Worm (Caenorhabditis elegans) whole organism, midembryonic: ENCODE measurements around the gene mpst-4.
"Not testable (repeated sequence)": the region's sequence is repeated elsewhere in the genome, so short reads cannot be mapped to it uniquely, and the experiment has no call there.

Experiments used
- T22C8.4 ChIP-seq: fragments of 200-800 bp; sonication (Bioruptor generic); IDR thresholded peaks from 2 replicates; pipeline ENCODE4 v1.3.6; 2022; ENCODE audit warnings: missing genetic modification characterization, missing compliant biosample characterization
- cog-1 ChIP-seq: sonication (generic microtip); optimal IDR thresholded peaks from 2 replicates; lab custom pipeline; 2016; ENCODE audit warnings: missing genetic modification characterization, missing compliant biosample characterization
- flt-1 ChIP-seq: fragments of 200-800 bp; sonication (Bioruptor generic); IDR thresholded peaks from 2 replicates; pipeline ENCODE4 v1.3.6; 2022; ENCODE audit warnings: missing genetic modification characterization, missing compliant biosample characterization
- klf-2 ChIP-seq: fragments of 200-800 bp; sonication (Bioruptor generic); conservative IDR thresholded peaks from 2 replicates; pipeline ENCODE4 v1.3.6; 2022; ENCODE audit warnings: missing genetic modification reagents, missing genetic modification characterization, missing compliant biosample characterization
- med-1 ChIP-seq: sonication (generic microtip); optimal IDR thresholded peaks from 2 replicates; lab custom pipeline; 2017; ENCODE audit warnings: missing genetic modification characterization, mild to moderate bottlenecking, missing compliant biosample characterization, antibody characterized with exemption, missing genetic modification reagents; ENCODE audit not compliant: insufficient read depth
- ref-1 ChIP-seq: fragments of 200-800 bp; sonication (Bioruptor generic); conservative IDR thresholded peaks from 2 replicates; pipeline ENCODE4 v1.3.6; 2022; ENCODE audit warnings: missing genetic modification reagents, missing genetic modification characterization, missing compliant biosample characterization
- tab-1 ChIP-seq: fragments of 200-800 bp; sonication (Bioruptor generic); IDR thresholded peaks from 2 replicates; pipeline ENCODE4 v1.3.6; 2022; ENCODE audit warnings: missing genetic modification characterization, missing compliant biosample characterization
- ztf-23 ChIP-seq: fragments of 200-800 bp; sonication (Bioruptor generic); IDR thresholded peaks from 2 replicates; pipeline ENCODE4 v1.3.6; 2022; ENCODE audit warnings: missing genetic modification reagents, missing genetic modification characterization, missing compliant biosample characterization
- ztf-29 ChIP-seq: fragments of 200-800 bp; sonication (Bioruptor generic); IDR thresholded peaks from 2 replicates; pipeline ENCODE4 v1.3.6; 2022; ENCODE audit warnings: missing genetic modification reagents, missing genetic modification characterization, missing compliant biosample characterization

Gene mpst-4

ce11 chrII:4863357-4863756 lies at the start of gene mpst-4, which contains the start of gene F11G11.14:
Gene mpst-4 (minus strand): TSS chrII:4863457.
Gene F11G11.14 (plus strand): TSS chrII:4863681.
- no peak for TF ChIP-seq T22C8.4 (GFP tag; lab: Robert Waterston, UW)
- TF ChIP-seq cog-1 (tag; lab: Kevin White, UChicago) = no peak
- TF ChIP-seq med-1 (GFP tag; lab: Kevin White, UChicago) = no peak
- no peak for TF ChIP-seq tab-1 (GFP tag; lab: Robert Waterston, UW)
- TF ChIP-seq ztf-23 (GFP tag; lab: Robert Waterston, UW) = no peak
- no peak for TF ChIP-seq ztf-29 (GFP tag; lab: Robert Waterston, UW)

- TF ChIP-seq ztf-23 (GFP tag; lab: Robert Waterston, UW) (no peak), flt-1 (GFP tag; lab: Robert Waterston, UW) (no peak), T22C8.4 (GFP tag; lab: Robert Waterston, UW) (no peak), ref-1 (no peak), cog-1 (tag; lab: Kevin White, UChicago) (no peak), tab-1 (GFP tag; lab: Robert Waterston, UW) (no peak), ztf-29 (GFP tag; lab: Robert Waterston, UW) (no peak), klf-2 (GFP tag; lab: Robert Waterston, UW) (no peak), med-1 (GFP tag; lab: Kevin White, UChicago) (no peak)
These were observed 44.9 kb upstream of the mpst-4 start for ce11 chrII:4908160-4908559.

ce11 chrII:4905883-4906282 lies 42.6 kb upstream of the mpst-4 start:
- TF ChIP-seq tab-1 (GFP tag; lab: Robert Waterston, UW) = no peak
- TF ChIP-seq ztf-29 (GFP tag; lab: Robert Waterston, UW) = no peak
- TF ChIP-seq cog-1 (tag; lab: Kevin White, UChicago) = no peak
- TF ChIP-seq T22C8.4 (GFP tag; lab: Robert Waterston, UW) = no peak
- no peak for TF ChIP-seq flt-1 (GFP tag; lab: Robert Waterston, UW)
- TF ChIP-seq ref-1 = no peak
- no peak for TF ChIP-seq ztf-23 (GFP tag; lab: Robert Waterston, UW)
- TF ChIP-seq klf-2 (GFP tag; lab: Robert Waterston, UW) = no peak
- no peak for TF ChIP-seq med-1 (GFP tag; lab: Kevin White, UChicago)

- TF ChIP-seq klf-2 (GFP tag; lab: Robert Waterston, UW) (no peak), ref-1 (no peak), med-1 (GFP tag; lab: Kevin White, UChicago) (no peak), ztf-29 (GFP tag; lab: Robert Waterston, UW) (no peak), ztf-23 (GFP tag; lab: Robert Waterston, UW) (no peak), flt-1 (GFP tag; lab: Robert Waterston, UW) (no peak), T22C8.4 (GFP tag; lab: Robert Waterston, UW) (no peak), tab-1 (GFP tag; lab: Robert Waterston, UW) (no peak), cog-1 (tag; lab: Kevin White, UChicago) (no peak)
These were observed 42.1 kb upstream of the mpst-4 start for ce11 chrII:4905331-4905730.

ce11 chrII:4904778-4905177 lies 41.5 kb upstream of the mpst-4 start, which contains the start of gene btbd-10:
Gene btbd-10 (plus strand): TSS chrII:4905008.
- TF ChIP-seq T22C8.4 (GFP tag; lab: Robert Waterston, UW) (no peak), ref-1 (no peak), tab-1 (GFP tag; lab: Robert Waterston, UW) (no peak), ztf-29 (GFP tag; lab: Robert Waterston, UW) (no peak), klf-2 (GFP tag; lab: Robert Waterston, UW) (no peak), flt-1 (GFP tag; lab: Robert Waterston, UW) (no peak), cog-1 (tag; lab: Kevin White, UChicago) (no peak), med-1 (GFP tag; lab: Kevin White, UChicago) (no peak), ztf-23 (GFP tag; lab: Robert Waterston, UW) (no peak)

- TF ChIP-seq flt-1 (GFP tag; lab: Robert Waterston, UW) = 0 out of 2 replicates have a peak, but pooled peaks have one; percentile 7
- TF ChIP-seq ztf-29 (GFP tag; lab: Robert Waterston, UW) = peak; percentile 57; the same call in 1 of the 2 replicates
- no peak for TF ChIP-seq med-1 (GFP tag; lab: Kevin White, UChicago)
- no peak for TF ChIP-seq T22C8.4 (GFP tag; lab: Robert Waterston, UW)
- TF ChIP-seq klf-2 (GFP tag; lab: Robert Waterston, UW) = no peak
These were observed 41.0 kb upstream of the mpst-4 start for ce11 chrII:4904277-4904676.

ce11 chrII:4903696-4904095 lies 40.4 kb upstream of the mpst-4 start, which contains the start of gene sgt-1:
Gene sgt-1 (minus strand): TSS chrII:4903796.
- TF ChIP-seq flt-1 (GFP tag; lab: Robert Waterston, UW); T22C8.4 (GFP tag; lab: Robert Waterston, UW); cog-1 (tag; lab: Kevin White, UChicago): not testable (repeated sequence)

- TF ChIP-seq ztf-23 (GFP tag; lab: Robert Waterston, UW) (no peak), T22C8.4 (GFP tag; lab: Robert Waterston, UW) (peak; percentile 80)
These were observed 38.8 kb upstream of the mpst-4 start, which contains the start of gene R05F9.9 for ce11 chrII:4902035-4902434. Gene R05F9.9 (minus strand): TSS chrII:4902100.

ce11 chrII:4898529-4898928 lies 35.3 kb upstream of the mpst-4 start, which contains the start of gene msp-32:
Gene msp-32 (plus strand): TSS chrII:4898829.
- not testable (repeated sequence) for TF ChIP-seq cog-1 (tag; lab: Kevin White, UChicago); klf-2 (GFP tag; lab: Robert Waterston, UW); tab-1 (GFP tag; lab: Robert Waterston, UW)

- no peak for TF ChIP-seq ref-1
- no peak for TF ChIP-seq ztf-23 (GFP tag; lab: Robert Waterston, UW)
- no peak for TF ChIP-seq ztf-29 (GFP tag; lab: Robert Waterston, UW)
- no peak for TF ChIP-seq flt-1 (GFP tag; lab: Robert Waterston, UW)
- TF ChIP-seq med-1 (GFP tag; lab: Kevin White, UChicago) = no peak
- TF ChIP-seq tab-1 (GFP tag; lab: Robert Waterston, UW) = no peak
- TF ChIP-seq cog-1 (tag; lab: Kevin White, UChicago) = no peak
- TF ChIP-seq T22C8.4 (GFP tag; lab: Robert Waterston, UW) = no peak
These were observed 29.3 kb upstream of the mpst-4 start, which contains the start of gene msp-33 for ce11 chrII:4892594-4892993. Gene msp-33 (minus strand): TSS chrII:4892694.
